Worm (Caenorhabditis elegans): ENCODE data around the gene F48G7.13.

F48G7.13 gene

ce11 chrV:592959-593358 is 22.4 kb upstream of the F48G7.13 start, which contains the start of gene ZK488.5:
ZK488.5 (plus strand) TSS chrV:593259.
- TF ChIP-seq unc-62 (GFP tag; optimal IDR thresholded peaks at IDR 0.05) (no peak), pqm-1 (tag; optimal IDR thresholded peaks at IDR 0.05) (no peak), nhr-28 (tag; optimal IDR thresholded peaks at IDR 0.05) (no peak), elt-2 (tag; optimal IDR thresholded peaks at IDR 0.05) (no peak), lin-39 (tag; optimal IDR thresholded peaks at IDR 0.05) (no peak), ama-1 (optimal IDR thresholded peaks at IDR 0.05) (no peak), elt-1 (tag; optimal IDR thresholded peaks at IDR 0.05) (no peak), aly-2 (tag; optimal IDR thresholded peaks at IDR 0.05) (no peak), R02D3.7 (tag; optimal IDR thresholded peaks at IDR 0.05) (no peak), nhr-23 (tag; optimal IDR thresholded peaks at IDR 0.05) (no peak), zag-1 (tag; optimal IDR thresholded peaks at IDR 0.05) (no peak), ceh-28 (tag; optimal IDR thresholded peaks at IDR 0.05) (no peak), mdl-1 (tag; optimal IDR thresholded peaks at IDR 0.05) (no peak), skn-1 (tag; optimal IDR thresholded peaks at IDR 0.05) (no peak), ZK546.5 (tag; optimal IDR thresholded peaks at IDR 0.05) (no peak), nhr-43 (tag; optimal IDR thresholded peaks at IDR 0.05; ENCODE audit: poor library complexity, severe bottlenecking) (no peak)

- TF ChIP-seq nhr-67 (tag; optimal IDR thresholded peaks at IDR 0.05) (no peak), nhr-237 (tag; optimal IDR thresholded peaks at IDR 0.05) (no peak), nhr-23 (tag; optimal IDR thresholded peaks at IDR 0.05) (peak; percentile 59), jun-1 (tag; optimal IDR thresholded peaks at IDR 0.05) (no peak), tbx-2 (tag; optimal IDR thresholded peaks at IDR 0.05) (no peak), nhr-25 (tag; optimal IDR thresholded peaks at IDR 0.05) (peak; percentile 40), elt-2 (tag; optimal IDR thresholded peaks at IDR 0.05) (no peak), ceh-82 (tag; optimal IDR thresholded peaks at IDR 0.05) (no peak), egl-27 (tag; optimal IDR thresholded peaks at IDR 0.05) (no peak), egl-5 (tag; optimal IDR thresholded peaks at IDR 0.05) (no peak), ceh-9 (tag; optimal IDR thresholded peaks at IDR 0.05) (no peak), elt-1 (tag; optimal IDR thresholded peaks at IDR 0.05) (peak; percentile 88), aly-2 (tag; optimal IDR thresholded peaks at IDR 0.05) (no peak)
These were observed 18.5 kb upstream of the F48G7.13 start for ce11 chrV:596923-597322.

ce11 chrV:597823-598222 is 17.6 kb upstream of the F48G7.13 start:
- TF ChIP-seq elt-1 (tag; optimal IDR thresholded peaks at IDR 0.05), result peak; percentile 85
- peak; percentile 58 for TF ChIP-seq nhr-23 (tag; optimal IDR thresholded peaks at IDR 0.05)
- TF ChIP-seq ztf-11 (tag; optimal IDR thresholded peaks at IDR 0.05), result no peak
- no peak for TF ChIP-seq R02D3.7 (tag; optimal IDR thresholded peaks at IDR 0.05)

ce11 chrV:598626-599025 is 16.7 kb upstream of the F48G7.13 start:
- no peak for TF ChIP-seq ama-1 (optimal IDR thresholded peaks at IDR 0.05)
- TF ChIP-seq daf-12 (tag; optimal IDR thresholded peaks at IDR 0.05), result no peak
- TF ChIP-seq nhr-237 (tag; optimal IDR thresholded peaks at IDR 0.05), result no peak
- TF ChIP-seq lin-15B (tag; optimal IDR thresholded peaks at IDR 0.05), result no peak
- no peak for TF ChIP-seq fos-1 (tag; optimal IDR thresholded peaks at IDR 0.05)
- TF ChIP-seq fkh-10 (GFP tag; optimal IDR thresholded peaks at IDR 0.05), result no peak
- TF ChIP-seq R02D3.7 (tag; optimal IDR thresholded peaks at IDR 0.05), result no peak

ce11 chrV:599783-600182 is 15.6 kb upstream of the F48G7.13 start:
- TF ChIP-seq nhr-25 (tag; optimal IDR thresholded peaks at IDR 0.05) (no peak), egl-27 (tag; optimal IDR thresholded peaks at IDR 0.05) (no peak), nhr-67 (tag; optimal IDR thresholded peaks at IDR 0.05) (no peak), ceh-28 (tag; optimal IDR thresholded peaks at IDR 0.05) (no peak), daf-12 (tag; optimal IDR thresholded peaks at IDR 0.05) (no peak), lin-15B (tag; optimal IDR thresholded peaks at IDR 0.05) (no peak), R02D3.7 (tag; optimal IDR thresholded peaks at IDR 0.05) (no peak), nhr-77 (tag; optimal IDR thresholded peaks at IDR 0.05) (no peak), fkh-2 (tag; optimal IDR thresholded peaks at IDR 0.05) (no peak), ztf-11 (tag; optimal IDR thresholded peaks at IDR 0.05) (no peak), sea-2 (GFP tag; optimal IDR thresholded peaks at IDR 0.05) (no peak), nhr-43 (tag; optimal IDR thresholded peaks at IDR 0.05; ENCODE audit: poor library complexity, severe bottlenecking) (no peak), nhr-11 (tag; optimal IDR thresholded peaks at IDR 0.05) (no peak), lin-39 (tag; optimal IDR thresholded peaks at IDR 0.05) (no peak), ceh-16 (tag; optimal IDR thresholded peaks at IDR 0.05) (no peak), elt-3 (tag; optimal IDR thresholded peaks at IDR 0.05) (no peak), jun-1 (tag; optimal IDR thresholded peaks at IDR 0.05) (no peak), nhr-28 (tag; optimal IDR thresholded peaks at IDR 0.05) (no peak)
